Fruit fly (Drosophila melanogaster): ENCODE data around the gene CG18048.
A peak's percentile ranks its signal among the peaks of the same experiment; 100 is the strongest.

The CG18048 gene

dm6 chr3R:6350755-6351154 lies 4.8 kb downstream of the CG18048 start, which contains the start of gene Pak (continued):
- TF ChIP-seq Adf1 (GFP tag; IDR thresholded peaks at IDR 0.05) (peak; percentile 39; the same call in 1 of the 2 replicates), peb (GFP tag; IDR thresholded peaks at IDR 0.05) (no peak), CG30431 (GFP tag; optimal IDR thresholded peaks at IDR 0.05) (no peak), chinmo (GFP tag; IDR thresholded peaks at IDR 0.05; ENCODE audit: partially characterized antibody) (peak; percentile 89; the same call in 2 of the 4 replicates), CG34224 (GFP tag; IDR thresholded peaks at IDR 0.05; ENCODE audit: partially characterized antibody) (peak; percentile 86), CG34376 (GFP tag; optimal IDR thresholded peaks at IDR 0.05) (no peak), Antp (GFP tag; optimal IDR thresholded peaks at IDR 0.05) (no peak), fu2 (GFP tag; optimal IDR thresholded peaks at IDR 0.05) (no peak), vvl (GFP tag; IDR thresholded peaks at IDR 0.05) (no peak), Doc3 (GFP tag; IDR thresholded peaks at IDR 0.05; ENCODE audit: partially characterized antibody) (peak; percentile 91), Trl (optimal IDR thresholded peaks at IDR 0.05) (no peak), Trl (GFP tag; optimal IDR thresholded peaks at IDR 0.05) (no peak), crol (GFP tag; IDR thresholded peaks at IDR 0.05) (no peak), CG12744 (GFP tag; optimal IDR thresholded peaks at IDR 0.05) (no peak), da (GFP tag; optimal IDR thresholded peaks at IDR 0.05) (peak; percentile 11), sob (GFP tag; IDR thresholded peaks at IDR 0.05) (no peak), ind (GFP tag; optimal IDR thresholded peaks at IDR 0.05) (no peak), ATbp (GFP tag; optimal IDR thresholded peaks at IDR 0.05) (no peak), Elba2 (GFP tag; optimal IDR thresholded peaks at IDR 0.05) (no peak), CG17359 (tag; optimal IDR thresholded peaks at IDR 0.05) (no peak), CG14441 (GFP tag; IDR thresholded peaks at IDR 0.05) (no peak), btn (GFP tag; optimal IDR thresholded peaks at IDR 0.05) (no peak), Hey (tag; optimal IDR thresholded peaks at IDR 0.05) (no peak), gfzf (GFP tag; optimal IDR thresholded peaks at IDR 0.05) (peak; percentile 56), az2 (GFP tag; optimal IDR thresholded peaks at IDR 0.05) (no peak), NK7.1 (GFP tag; optimal IDR thresholded peaks at IDR 0.05) (no peak), gsb (GFP tag; IDR thresholded peaks at IDR 0.05) (no peak), CG13894 (tag; optimal IDR thresholded peaks at IDR 0.05) (no peak), CG11504 (tag; optimal IDR thresholded peaks at IDR 0.05) (peak; percentile 4), ase (GFP tag; IDR thresholded peaks at IDR 0.05) (no peak), H2.0 (GFP tag; IDR thresholded peaks at IDR 0.05) (no peak), Spps (tag; optimal IDR thresholded peaks at IDR 0.05) (no peak), stwl (tag; optimal IDR thresholded peaks at IDR 0.05) (peak; percentile 70), sens-2 (GFP tag; IDR thresholded peaks at IDR 0.05) (no peak), CG43689 (GFP tag; IDR thresholded peaks at IDR 0.05) (no peak), CG8089 (GFP tag; optimal IDR thresholded peaks at IDR 0.05) (no peak), pho (GFP tag; optimal IDR thresholded peaks at IDR 0.05) (no peak), CG10274 (GFP tag; optimal IDR thresholded peaks at IDR 0.05) (no peak), CG34422 (GFP tag; IDR thresholded peaks at IDR 0.05) (no peak; the same call in 2 of the 3 replicates), croc (GFP tag; conservative IDR thresholded peaks at IDR 0.05) (no peak), CG33213 (GFP tag; optimal IDR thresholded peaks at IDR 0.05) (peak; percentile 45), CG6854 (GFP tag; optimal IDR thresholded peaks at IDR 0.05) (no peak), sr (GFP tag; IDR thresholded peaks at IDR 0.05) (no peak), dati (GFP tag; IDR thresholded peaks at IDR 0.05) (no peak), Awh (GFP tag; IDR thresholded peaks at IDR 0.05) (no peak), CG14860 (GFP tag; IDR thresholded peaks at IDR 0.05; ENCODE audit: partially characterized antibody) (peak; percentile 86), Sox102F (GFP tag; optimal IDR thresholded peaks at IDR 0.05) (no peak), gsb-n (tag; optimal IDR thresholded peaks at IDR 0.05) (no peak), CG18619 (GFP tag; optimal IDR thresholded peaks at IDR 0.05) (no peak), cad (GFP tag; optimal IDR thresholded peaks at IDR 0.05) (no peak), seq (GFP tag; IDR thresholded peaks at IDR 0.05) (no peak), CG8924 (tag; optimal IDR thresholded peaks at IDR 0.05) (no peak), zf30C (GFP tag; optimal IDR thresholded peaks at IDR 0.05) (no peak)
